Worm (Caenorhabditis elegans) whole organism, midembryonic: Measurements from ENCODE around the gene popl-7.

ENCODE experiments used
- T22C8.4 ChIP-seq: fragments of 200-800 bp; sonication (Bioruptor generic); IDR thresholded peaks from 2 replicates; pipeline ENCODE4 v1.3.6; 2022; ENCODE audit warnings: missing genetic modification characterization, missing compliant biosample characterization
- cog-1 ChIP-seq: sonication (generic microtip); optimal IDR thresholded peaks from 2 replicates; lab custom pipeline; 2016; ENCODE audit warnings: missing genetic modification characterization, missing compliant biosample characterization
- flt-1 ChIP-seq: fragments of 200-800 bp; sonication (Bioruptor generic); IDR thresholded peaks from 2 replicates; pipeline ENCODE4 v1.3.6; 2022; ENCODE audit warnings: missing genetic modification characterization, missing compliant biosample characterization
- klf-2 ChIP-seq: fragments of 200-800 bp; sonication (Bioruptor generic); conservative IDR thresholded peaks from 2 replicates; pipeline ENCODE4 v1.3.6; 2022; ENCODE audit warnings: missing genetic modification reagents, missing genetic modification characterization, missing compliant biosample characterization
- med-1 ChIP-seq: sonication (generic microtip); optimal IDR thresholded peaks from 2 replicates; lab custom pipeline; 2017; ENCODE audit warnings: missing genetic modification characterization, mild to moderate bottlenecking, missing compliant biosample characterization, antibody characterized with exemption, missing genetic modification reagents; ENCODE audit not compliant: insufficient read depth
- ref-1 ChIP-seq: fragments of 200-800 bp; sonication (Bioruptor generic); conservative IDR thresholded peaks from 2 replicates; pipeline ENCODE4 v1.3.6; 2022; ENCODE audit warnings: missing genetic modification reagents, missing genetic modification characterization, missing compliant biosample characterization
- tab-1 ChIP-seq: fragments of 200-800 bp; sonication (Bioruptor generic); IDR thresholded peaks from 2 replicates; pipeline ENCODE4 v1.3.6; 2022; ENCODE audit warnings: missing genetic modification characterization, missing compliant biosample characterization
- ztf-23 ChIP-seq: fragments of 200-800 bp; sonication (Bioruptor generic); IDR thresholded peaks from 2 replicates; pipeline ENCODE4 v1.3.6; 2022; ENCODE audit warnings: missing genetic modification reagents, missing genetic modification characterization, missing compliant biosample characterization
- ztf-29 ChIP-seq: fragments of 200-800 bp; sonication (Bioruptor generic); IDR thresholded peaks from 2 replicates; pipeline ENCODE4 v1.3.6; 2022; ENCODE audit warnings: missing genetic modification reagents, missing genetic modification characterization, missing compliant biosample characterization

Gene popl-7

ce11 chrIV:13370235-13370739 is at the start of gene popl-7, which contains the start of the genes rla-2 and Y62E10A.24:
Gene popl-7 (plus strand): TSS chrIV:13370689.
Gene rla-2 (minus strand): TSS chrIV:13370285.
Gene Y62E10A.24 (plus strand): TSS chrIV:13370710.
- TF ChIP-seq T22C8.4 (GFP tag; lab: Robert Waterston, UW) (no peak), ztf-23 (GFP tag; lab: Robert Waterston, UW) (no peak), klf-2 (GFP tag; lab: Robert Waterston, UW) (no peak)

- TF ChIP-seq cog-1 (tag; lab: Kevin White, UChicago) (no peak), klf-2 (GFP tag; lab: Robert Waterston, UW) (no peak), tab-1 (GFP tag; lab: Robert Waterston, UW) (no peak), flt-1 (GFP tag; lab: Robert Waterston, UW) (no peak), med-1 (GFP tag; lab: Kevin White, UChicago) (no peak), ztf-29 (no peak), ref-1 (GFP tag; lab: Robert Waterston, UW) (no peak), T22C8.4 (GFP tag; lab: Robert Waterston, UW) (no peak), ztf-23 (GFP tag; lab: Robert Waterston, UW) (no peak)
Observed at ce11 chrIV:13322429-13322828, 48.1 kb upstream of the popl-7 start.

DNA sequence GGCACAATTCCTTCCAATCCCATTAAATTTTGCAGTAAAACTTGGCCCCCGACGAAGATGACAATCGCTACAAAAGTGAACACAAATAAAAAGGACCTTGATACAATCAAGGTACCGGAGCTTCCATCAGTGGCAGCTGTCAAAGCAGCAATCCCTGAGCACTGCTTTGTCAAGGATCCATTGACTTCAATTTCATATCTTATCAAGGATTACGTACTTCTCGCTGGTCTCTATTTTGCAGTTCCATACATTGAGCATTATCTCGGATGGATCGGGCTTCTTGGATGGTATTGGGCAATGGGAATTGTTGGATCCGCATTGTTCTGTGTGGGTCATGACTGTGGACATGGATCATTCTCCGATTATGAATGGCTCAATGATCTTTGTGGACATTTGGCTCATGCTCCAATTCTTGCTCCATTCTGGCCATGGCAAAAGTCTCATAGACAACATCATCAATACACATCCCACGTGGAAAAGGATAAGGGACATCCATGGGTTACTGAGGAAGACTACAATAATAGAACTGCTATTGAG is 46.6 kb upstream of the popl-7 start, which contains the start of gene fat-2:
Gene fat-2 (plus strand): TSS at position 51 of the 537 bp plus-strand sequence.
- TF ChIP-seq klf-2 (GFP tag; lab: Robert Waterston, UW) (no peak), ztf-29 (no peak), tab-1 (GFP tag; lab: Robert Waterston, UW) (no peak), ztf-23 (GFP tag; lab: Robert Waterston, UW) (no peak), flt-1 (GFP tag; lab: Robert Waterston, UW) (no peak), T22C8.4 (GFP tag; lab: Robert Waterston, UW) (no peak), ref-1 (GFP tag; lab: Robert Waterston, UW) (no peak), med-1 (GFP tag; lab: Kevin White, UChicago) (no peak), cog-1 (tag; lab: Kevin White, UChicago) (no peak)

DNA sequence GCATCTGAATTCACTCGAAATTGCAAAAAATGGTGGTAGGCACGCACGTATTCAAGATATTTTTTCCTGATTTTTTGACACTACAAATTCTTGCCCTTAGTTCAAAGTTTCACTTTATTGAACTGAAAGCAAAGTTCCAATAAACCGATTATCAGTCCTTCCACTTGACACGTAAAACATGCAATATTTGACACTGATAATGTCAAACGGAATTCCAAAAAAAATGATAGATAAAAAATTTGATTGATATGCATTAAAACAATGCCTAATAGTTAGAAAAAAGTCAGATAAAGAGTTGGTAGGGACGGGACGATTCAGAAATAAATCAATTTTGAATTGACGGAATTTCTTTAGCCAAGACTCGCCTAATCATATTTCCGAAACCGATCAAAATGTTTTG is 43.4 kb upstream of the popl-7 start:
- TF ChIP-seq med-1 (GFP tag; lab: Kevin White, UChicago) (no peak), tab-1 (GFP tag; lab: Robert Waterston, UW) (no peak), klf-2 (GFP tag; lab: Robert Waterston, UW) (no peak)

- TF ChIP-seq ztf-23 (GFP tag; lab: Robert Waterston, UW) (no peak), tab-1 (GFP tag; lab: Robert Waterston, UW) (no peak), ztf-29 (no peak), cog-1 (tag; lab: Kevin White, UChicago) (no peak), med-1 (GFP tag; lab: Kevin White, UChicago) (no peak), ref-1 (GFP tag; lab: Robert Waterston, UW) (no peak), T22C8.4 (GFP tag; lab: Robert Waterston, UW) (no peak), flt-1 (GFP tag; lab: Robert Waterston, UW) (no peak), klf-2 (GFP tag; lab: Robert Waterston, UW) (no peak)
Observed at ce11 chrIV:13328059-13328458, 42.4 kb upstream of the popl-7 start, which contains the start of gene far-6. Gene far-6 (plus strand): TSS chrIV:13328359.

- TF ChIP-seq flt-1 (GFP tag; lab: Robert Waterston, UW) (no peak), med-1 (GFP tag; lab: Kevin White, UChicago) (no peak), cog-1 (tag; lab: Kevin White, UChicago) (no peak), ref-1 (GFP tag; lab: Robert Waterston, UW) (no peak), T22C8.4 (GFP tag; lab: Robert Waterston, UW) (no peak), ztf-23 (GFP tag; lab: Robert Waterston, UW) (no peak), klf-2 (GFP tag; lab: Robert Waterston, UW) (no peak), tab-1 (GFP tag; lab: Robert Waterston, UW) (no peak), ztf-29 (no peak)
Observed at ce11 chrIV:13330547-13330946, 39.9 kb upstream of the popl-7 start.

ce11 chrIV:13331285-13331684 is 39.2 kb upstream of the popl-7 start, which contains the start of gene pqn-74:
Gene pqn-74 (minus strand): TSS chrIV:13331406.
- no peak for TF ChIP-seq med-1 (GFP tag; lab: Kevin White, UChicago)

ce11 chrIV:13334287-13334686 is 36.2 kb upstream of the popl-7 start:
- TF ChIP-seq klf-2 (GFP tag; lab: Robert Waterston, UW): no peak
- TF ChIP-seq ztf-23 (GFP tag; lab: Robert Waterston, UW): no peak
- no peak for TF ChIP-seq ztf-29
- no peak for TF ChIP-seq ref-1 (GFP tag; lab: Robert Waterston, UW)
- TF ChIP-seq cog-1 (tag; lab: Kevin White, UChicago): no peak
- TF ChIP-seq med-1 (GFP tag; lab: Kevin White, UChicago): no peak

- TF ChIP-seq tab-1 (GFP tag; lab: Robert Waterston, UW): no peak
- TF ChIP-seq T22C8.4 (GFP tag; lab: Robert Waterston, UW): no peak
- no peak for TF ChIP-seq cog-1 (tag; lab: Kevin White, UChicago)
Observed at ce11 chrIV:13342555-13342954, 27.9 kb upstream of the popl-7 start, which contains the start of gene W02A2.5. Gene W02A2.5 (plus strand): TSS chrIV:13342855.

- TF ChIP-seq tab-1 (GFP tag; lab: Robert Waterston, UW) (no peak), cog-1 (tag; lab: Kevin White, UChicago) (no peak), flt-1 (GFP tag; lab: Robert Waterston, UW) (no peak), klf-2 (GFP tag; lab: Robert Waterston, UW) (no peak), T22C8.4 (GFP tag; lab: Robert Waterston, UW) (no peak), ref-1 (GFP tag; lab: Robert Waterston, UW) (no peak), ztf-23 (GFP tag; lab: Robert Waterston, UW) (no peak), med-1 (GFP tag; lab: Kevin White, UChicago) (no peak), ztf-29 (no peak)
Observed at ce11 chrIV:13346078-13346477, 24.4 kb upstream of the popl-7 start.
